Fruit fly (Drosophila melanogaster) whole organism, prepupa: Measurements from ENCODE around the gene RPA1.

Experiments
- CG11294 ChIP-seq: fragments of 200-800 bp; sonication (Bioruptor generic); IDR thresholded peaks from 2 replicates; pipeline ENCODE4 v1.3.6; 2022; ENCODE audit warnings: missing biosample characterization, missing genetic modification characterization
- CG16779 ChIP-seq: fragments of 200-800 bp; sonication (Bioruptor generic); optimal IDR thresholded peaks from 3 replicates; lab custom pipeline; 2017; ENCODE audit warnings: missing biosample characterization, mild to moderate bottlenecking, missing genetic modification characterization
- CG32006 ChIP-seq: fragments of 200-800 bp; sonication (Bioruptor generic); optimal IDR thresholded peaks from 3 replicates; lab custom pipeline; 2017; ENCODE audit warnings: missing biosample characterization, mild to moderate bottlenecking, missing genetic modification characterization
- CG3919 ChIP-seq: fragments of 200-800 bp; sonication (Bioruptor generic); optimal IDR thresholded peaks from 3 replicates; lab custom pipeline; 2016; ENCODE audit warnings: missing biosample characterization, missing genetic modification characterization
- CG6854 ChIP-seq: fragments of 200-800 bp; sonication (Bioruptor generic); optimal IDR thresholded peaks from 2 replicates; lab custom pipeline; 2017; ENCODE audit warnings: missing biosample characterization, mild to moderate bottlenecking, missing genetic modification characterization
- CG7368 ChIP-seq: fragments of 200-800 bp; sonication (Bioruptor generic); optimal IDR thresholded peaks from 3 replicates; lab custom pipeline; 2016; ENCODE audit warnings: missing biosample characterization, missing genetic modification characterization
- CG8632 ChIP-seq: fragments of 200-800 bp; sonication (Bioruptor generic); optimal IDR thresholded peaks from 3 replicates; lab custom pipeline; 2016; ENCODE audit warnings: missing biosample characterization, missing genetic modification characterization
- Eip75B ChIP-seq: fragments of 200-800 bp; sonication (Bioruptor generic); optimal IDR thresholded peaks from 3 replicates; lab custom pipeline; 2016; ENCODE audit warnings: missing biosample characterization, missing genetic modification characterization
- Ets21C ChIP-seq: fragments of 200-800 bp; sonication (Bioruptor generic); optimal IDR thresholded peaks from 3 replicates; lab custom pipeline; 2016; ENCODE audit warnings: missing biosample characterization, missing genetic modification characterization
- Hr38 ChIP-seq: sonication (Bioruptor generic); optimal IDR thresholded peaks from 2 replicates; lab custom pipeline; 2016; ENCODE audit warnings: missing biosample characterization, missing genetic modification characterization
- Hr39 ChIP-seq: fragments of 200-800 bp; sonication (Bioruptor generic); optimal IDR thresholded peaks from 2 replicates; lab custom pipeline; 2016; ENCODE audit warnings: missing biosample characterization, missing genetic modification characterization
- Lpt ChIP-seq: fragments of 200-800 bp; sonication (Bioruptor generic); optimal IDR thresholded peaks from 3 replicates; lab custom pipeline; 2016; ENCODE audit warnings: missing biosample characterization, missing genetic modification characterization
- achi ChIP-seq: fragments of 200-800 bp; sonication (Bioruptor generic); optimal IDR thresholded peaks from 3 replicates; lab custom pipeline; 2016; ENCODE audit warnings: missing biosample characterization, missing genetic modification characterization
- pdm3 ChIP-seq: fragments of 200-800 bp; sonication (Bioruptor generic); optimal IDR thresholded peaks from 3 replicates; lab custom pipeline; 2016; ENCODE audit warnings: missing biosample characterization, missing genetic modification characterization

DNA sequence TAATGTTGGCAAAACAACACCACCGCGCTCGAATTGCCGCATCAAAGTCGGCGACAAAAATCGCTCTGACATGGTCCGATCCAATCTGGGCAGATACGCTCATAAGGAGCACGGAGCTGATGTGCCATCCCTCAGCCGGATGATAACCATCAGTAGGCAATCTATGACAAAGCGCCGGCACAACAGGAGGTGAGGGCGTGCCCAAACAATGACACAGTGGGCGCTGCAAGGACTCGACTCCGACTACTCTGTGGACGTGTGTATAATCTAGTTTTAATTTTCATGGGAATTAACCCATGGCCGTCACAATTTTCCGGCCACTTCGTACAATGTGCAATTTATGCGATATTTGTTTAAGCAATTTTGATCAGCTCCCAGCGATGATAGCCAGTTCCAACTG lies 10.8 kb upstream of the RPA1 start:
- TF ChIP-seq CG3919 (no peak), Hr38 (GFP tag; lab: Kevin White, UChicago) (no peak), CG16779 (no peak), pdm3 (no peak), CG11294 (GFP tag; lab: Robert Waterston, UW) (no peak), CG6854 (GFP tag; lab: Kevin White, UChicago) (no peak), CG32006 (GFP tag; lab: Kevin White, UChicago) (no peak), achi (no peak), Lpt (GFP tag; lab: Kevin White, UChicago) (no peak), CG8632 (GFP tag; lab: Kevin White, UChicago) (no peak), Ets21C (GFP tag; lab: Kevin White, UChicago) (no peak), Eip75B (GFP tag; lab: Kevin White, UChicago) (no peak), Hr39 (GFP tag; lab: Kevin White, UChicago) (no peak), CG7368 (GFP tag; lab: Kevin White, UChicago) (no peak)
